Worm (Caenorhabditis elegans): ENCODE data around the gene taf-7.1.

The taf-7.1 gene

ce11 chrX:11843363-11843762, 6.1 kb upstream of the taf-7.1 start, which contains the start of gene F54F7.2:
Gene F54F7.2, plus strand, starts transcription at chrX:11843663.
- TF ChIP-seq lsy-12 (tag; optimal IDR thresholded peaks at IDR 0.05) (no peak), nhr-76 (tag; optimal IDR thresholded peaks at IDR 0.05) (no peak), egl-5 (tag; optimal IDR thresholded peaks at IDR 0.05) (no peak), unc-39 (tag; optimal IDR thresholded peaks at IDR 0.05) (no peak), mml-1 (tag; optimal IDR thresholded peaks at IDR 0.05) (no peak), mdl-1 (tag; optimal IDR thresholded peaks at IDR 0.05) (no peak), nfya-1 (tag; optimal IDR thresholded peaks at IDR 0.05; ENCODE audit: insufficient read depth) (no peak), elt-3 (tag; optimal IDR thresholded peaks at IDR 0.05) (no peak), skn-1 (tag; optimal IDR thresholded peaks at IDR 0.05) (no peak)

ce11 chrX:11828661-11829060, 8.6 kb downstream of the taf-7.1 start:
- TF ChIP-seq egl-27 (tag; optimal IDR thresholded peaks at IDR 0.05) (no peak), fkh-10 (GFP tag; optimal IDR thresholded peaks at IDR 0.05) (no peak), snpc-4 (tag; optimal IDR thresholded peaks at IDR 0.05) (no peak), pha-4 (tag; optimal IDR thresholded peaks at IDR 0.05) (no peak), ztf-11 (tag; optimal IDR thresholded peaks at IDR 0.05) (no peak), nhr-77 (tag; optimal IDR thresholded peaks at IDR 0.05) (no peak), fos-1 (tag; optimal IDR thresholded peaks at IDR 0.05) (no peak), ztf-4 (tag; optimal IDR thresholded peaks at IDR 0.05) (no peak), daf-12 (tag; optimal IDR thresholded peaks at IDR 0.05) (no peak)

- TF ChIP-seq ceh-16 (tag; optimal IDR thresholded peaks at IDR 0.05), result no peak
- TF ChIP-seq snpc-4 (tag; optimal IDR thresholded peaks at IDR 0.05), result no peak
- TF ChIP-seq lin-39 (tag; optimal IDR thresholded peaks at IDR 0.05), result no peak
- TF ChIP-seq nhr-76 (tag; optimal IDR thresholded peaks at IDR 0.05), result no peak
- no peak for TF ChIP-seq skn-1 (tag; optimal IDR thresholded peaks at IDR 0.05)
- no peak for TF ChIP-seq nhr-77 (tag; optimal IDR thresholded peaks at IDR 0.05)
- TF ChIP-seq nfya-1 (tag; optimal IDR thresholded peaks at IDR 0.05; ENCODE audit: insufficient read depth), result no peak
- TF ChIP-seq ZK546.5 (tag; optimal IDR thresholded peaks at IDR 0.05), result no peak
- no peak for TF ChIP-seq ama-1 (optimal IDR thresholded peaks at IDR 0.05)
- no peak for TF ChIP-seq ztf-11 (tag; optimal IDR thresholded peaks at IDR 0.05)
- TF ChIP-seq jun-1 (tag; optimal IDR thresholded peaks at IDR 0.05), result no peak
- no peak for TF ChIP-seq ztf-4 (tag; optimal IDR thresholded peaks at IDR 0.05)
- no peak for TF ChIP-seq egl-5 (tag; optimal IDR thresholded peaks at IDR 0.05)
- TF ChIP-seq unc-62 (GFP tag; optimal IDR thresholded peaks at IDR 0.05), result no peak
Observed at ce11 chrX:11827528-11827927, 9.8 kb downstream of the taf-7.1 start.

- TF ChIP-seq hmg-11 (tag; optimal IDR thresholded peaks at IDR 0.05), result no peak
- no peak for TF ChIP-seq nhr-11 (tag; optimal IDR thresholded peaks at IDR 0.05)
- no peak for TF ChIP-seq ZK546.5 (tag; optimal IDR thresholded peaks at IDR 0.05)
- no peak for TF ChIP-seq fos-1 (tag; optimal IDR thresholded peaks at IDR 0.05)
- no peak for TF ChIP-seq nhr-43 (tag; optimal IDR thresholded peaks at IDR 0.05; ENCODE audit: poor library complexity, severe bottlenecking)
- TF ChIP-seq pha-4 (tag; optimal IDR thresholded peaks at IDR 0.05), result no peak
- no peak for TF ChIP-seq nhr-76 (tag; optimal IDR thresholded peaks at IDR 0.05)
- TF ChIP-seq ceh-28 (tag; optimal IDR thresholded peaks at IDR 0.05), result no peak
- TF ChIP-seq nhr-67 (tag; optimal IDR thresholded peaks at IDR 0.05), result no peak
- TF ChIP-seq nhr-237 (tag; optimal IDR thresholded peaks at IDR 0.05), result no peak
- TF ChIP-seq eor-1 (tag; optimal IDR thresholded peaks at IDR 0.05), result no peak
- no peak for TF ChIP-seq elt-2 (tag; optimal IDR thresholded peaks at IDR 0.05)
- TF ChIP-seq nhr-28 (tag; optimal IDR thresholded peaks at IDR 0.05), result no peak
- no peak for TF ChIP-seq sea-2 (GFP tag; optimal IDR thresholded peaks at IDR 0.05)
- no peak for TF ChIP-seq lsy-12 (tag; optimal IDR thresholded peaks at IDR 0.05)
- no peak for TF ChIP-seq unc-62 (GFP tag; optimal IDR thresholded peaks at IDR 0.05)
- TF ChIP-seq lin-15B (tag; optimal IDR thresholded peaks at IDR 0.05), result no peak
- no peak for TF ChIP-seq unc-39 (tag; optimal IDR thresholded peaks at IDR 0.05)
Observed at ce11 chrX:11826892-11827291, 10.4 kb downstream of the taf-7.1 start.

ce11 chrX:11823704-11824103, 13.6 kb downstream of the taf-7.1 start, which contains the start of gene tag-241:
Gene tag-241, plus strand, starts transcription at chrX:11824004.
- TF ChIP-seq nhr-237 (tag; optimal IDR thresholded peaks at IDR 0.05) (no peak), mml-1 (tag; optimal IDR thresholded peaks at IDR 0.05) (no peak), daf-12 (tag; optimal IDR thresholded peaks at IDR 0.05) (no peak), pqm-1 (tag; optimal IDR thresholded peaks at IDR 0.05) (no peak), lin-39 (tag; optimal IDR thresholded peaks at IDR 0.05) (no peak)

Measured in whole organism, L3 larva.